Fruit fly (Drosophila melanogaster): ENCODE data around the gene Mgat2.

The Mgat2 gene

DNA sequence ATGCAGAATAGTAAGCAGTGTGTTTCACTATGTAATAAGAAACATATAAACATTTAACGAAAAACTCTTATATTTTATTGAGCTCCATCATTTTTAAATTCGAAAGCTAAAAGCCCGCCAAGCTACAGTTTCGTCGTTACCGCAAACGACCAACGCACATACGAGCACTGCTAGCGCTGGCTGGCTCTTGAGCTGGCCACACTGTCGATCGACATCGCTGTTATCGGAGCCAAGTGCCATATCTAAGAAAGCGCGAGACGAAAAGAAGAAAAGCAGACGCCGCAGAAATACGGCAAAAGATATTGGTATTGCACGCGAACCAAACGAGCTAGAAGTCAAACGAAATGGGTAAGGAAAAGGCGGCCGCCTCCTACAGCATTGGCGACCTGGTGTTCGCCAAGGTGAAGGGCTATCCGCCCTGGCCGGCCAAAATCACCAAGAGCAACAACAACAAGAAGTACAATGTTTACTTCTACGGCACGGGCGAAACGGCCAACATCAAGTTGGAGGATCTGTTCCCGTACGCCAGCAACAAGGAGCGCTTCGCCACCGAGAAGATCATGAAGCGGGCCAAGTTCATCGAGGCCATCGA is 30.5 kb upstream of the Mgat2 start, which contains the start of gene Jasper (continued):
- TF ChIP-seq corto (GFP tag; optimal IDR thresholded peaks at IDR 0.05) (no peak), CG17912 (GFP tag; optimal IDR thresholded peaks at IDR 0.05) (peak; percentile 60), Bteb2 (GFP tag; optimal IDR thresholded peaks at IDR 0.05) (no peak), CG18476 (GFP tag; optimal IDR thresholded peaks at IDR 0.05) (no peak), sisA (GFP tag; IDR thresholded peaks at IDR 0.05) (no peak), CG7963 (GFP tag; IDR thresholded peaks at IDR 0.05; ENCODE audit: partially characterized antibody) (no peak), ara (GFP tag; IDR thresholded peaks at IDR 0.05) (no peak), HmgD (GFP tag; optimal IDR thresholded peaks at IDR 0.05) (peak; percentile 29), disco-r (GFP tag; optimal IDR thresholded peaks at IDR 0.05) (no peak), so (GFP tag; IDR thresholded peaks at IDR 0.05) (no peak), fd3F (GFP tag; optimal IDR thresholded peaks at IDR 0.05) (no peak), emc (GFP tag; optimal IDR thresholded peaks at IDR 0.05) (no peak), CG4617 (GFP tag; optimal IDR thresholded peaks at IDR 0.05; ENCODE audit: borderline replicate concordance) (peak; percentile 70), Dfd (GFP tag; optimal IDR thresholded peaks at IDR 0.05) (no peak), Fer3 (tag; optimal IDR thresholded peaks at IDR 0.05) (no peak), row (GFP tag; IDR thresholded peaks at IDR 0.05) (peak; percentile 42; the same call in 1 of the 3 replicates), Dip2 (GFP tag; IDR thresholded peaks at IDR 0.05) (no peak), Chrac-16 (GFP tag; optimal IDR thresholded peaks at IDR 0.05) (no peak), Oaz (GFP tag; IDR thresholded peaks at IDR 0.05) (no peak), sr (GFP tag; IDR thresholded peaks at IDR 0.05) (no peak), ap (GFP tag; IDR thresholded peaks at IDR 0.05) (no peak), pho (GFP tag; optimal IDR thresholded peaks at IDR 0.05) (no peak), Sry-δ (GFP tag; optimal IDR thresholded peaks at IDR 0.05) (peak; percentile 100), Dp (GFP tag; optimal IDR thresholded peaks at IDR 0.05) (peak; percentile 100), CG1602 (GFP tag; optimal IDR thresholded peaks at IDR 0.05) (no peak), CG4820 (GFP tag; optimal IDR thresholded peaks at IDR 0.05) (no peak), Hr39 (optimal IDR thresholded peaks at IDR 0.05) (no peak), CG12219 (GFP tag; optimal IDR thresholded peaks at IDR 0.05) (no peak), CG3995 (GFP tag; optimal IDR thresholded peaks at IDR 0.05) (peak; percentile 59), dpn (GFP tag; optimal IDR thresholded peaks at IDR 0.05) (peak in 1 of 2 experiments; percentile 40), CG15601 (tag; optimal IDR thresholded peaks at IDR 0.05) (peak; percentile 18), pita (GFP tag; optimal IDR thresholded peaks at IDR 0.05) (no peak), grau (tag; optimal IDR thresholded peaks at IDR 0.05) (peak; percentile 16), ranshi (GFP tag; IDR thresholded peaks at IDR 0.05) (no peak), MESR4 (GFP tag; optimal IDR thresholded peaks at IDR 0.05) (peak; percentile 83), Hr51 (GFP tag; optimal IDR thresholded peaks at IDR 0.05) (peak in 1 of 2 experiments; percentile 23), CG10267 (tag; optimal IDR thresholded peaks at IDR 0.05) (peak; percentile 60), CG6791 (GFP tag; IDR thresholded peaks at IDR 0.05; ENCODE audit: partially characterized antibody) (peak; percentile 59), knrl (GFP tag; IDR thresholded peaks at IDR 0.05; ENCODE audit: partially characterized antibody) (peak; percentile 48; the same call in 2 of the 3 replicates), CG13775 (GFP tag; optimal IDR thresholded peaks at IDR 0.05) (no peak), CG12391 (tag; optimal IDR thresholded peaks at IDR 0.05) (peak; percentile 7), run (tag; optimal IDR thresholded peaks at IDR 0.05) (peak; percentile 54), Stat92E (GFP tag; optimal IDR thresholded peaks at IDR 0.05) (peak in 1 of 3 experiments; percentile 21), CG14965 (GFP tag; optimal IDR thresholded peaks at IDR 0.05; ENCODE audit: borderline replicate concordance) (no peak), Hr3 (GFP tag; optimal IDR thresholded peaks at IDR 0.05) (no peak), Nf-YC (tag; optimal IDR thresholded peaks at IDR 0.05) (peak; percentile 36), Dref (GFP tag; IDR thresholded peaks at IDR 0.05) (peak; percentile 95), abd-A (tag; optimal IDR thresholded peaks at IDR 0.05) (peak; percentile 60), Hr78 (GFP tag; optimal IDR thresholded peaks at IDR 0.05) (no peak), Ets65A (GFP tag) (no peak)

Measured in whole organism, embryonic.